Fruit fly (Drosophila melanogaster) whole organism, wandering third instar larva: ENCODE data around the gene Ifrd1.
A peak's percentile ranks its signal among the peaks of the same experiment; 100 is the strongest.

ENCODE experiments used
- Abd-B ChIP-seq: fragments of >200 bp; optimal IDR thresholded peaks from 2 replicates; lab custom pipeline; 2017; ENCODE audit warnings: missing biosample characterization, missing genetic modification characterization
- Dfd ChIP-seq: fragments of >200 bp; optimal IDR thresholded peaks from 2 replicates; lab custom pipeline; 2017; ENCODE audit warnings: missing biosample characterization, missing genetic modification characterization
- Hr78 ChIP-seq: fragments of >200 bp; optimal IDR thresholded peaks from 2 replicates; lab custom pipeline; 2017; ENCODE audit warnings: missing biosample characterization, missing genetic modification characterization
- Hr83 ChIP-seq: fragments of 200-300 bp; sonication (Bioruptor generic); optimal IDR thresholded peaks from 2 replicates; lab custom pipeline; 2016; ENCODE audit warnings: missing biosample characterization, mild to moderate bottlenecking, missing genetic modification characterization, moderate library complexity; ENCODE audit not compliant: poor library complexity, severe bottlenecking
- Mio ChIP-seq: sonication (Bioruptor generic); optimal IDR thresholded peaks from 2 replicates; lab custom pipeline; 2016; ENCODE audit warnings: missing biosample characterization, missing genetic modification characterization
- Myc ChIP-seq: fragments of >200 bp; optimal IDR thresholded peaks from 2 replicates; lab custom pipeline; 2017
- ey ChIP-seq: fragments of 200-800 bp; sonication (Bioruptor generic); optimal IDR thresholded peaks from 2 replicates; lab custom pipeline; 2016; ENCODE audit warnings: missing biosample characterization, missing genetic modification characterization
- h ChIP-seq: fragments of 200-800 bp; sonication (Bioruptor generic); optimal IDR thresholded peaks from 3 replicates; lab custom pipeline; 2016; ENCODE audit warnings: missing biosample characterization, mild to moderate bottlenecking, missing genetic modification characterization
- rgr ChIP-seq: fragments of 200-800 bp; sonication (Bioruptor generic); optimal IDR thresholded peaks from 3 replicates; lab custom pipeline; 2016; ENCODE audit warnings: missing biosample characterization, mild to moderate bottlenecking, missing genetic modification characterization
- usp ChIP-seq: fragments of >200 bp; optimal IDR thresholded peaks from 2 replicates; lab custom pipeline; 2017; ENCODE audit warnings: missing biosample characterization, missing genetic modification characterization
- woc ChIP-seq: sonication (Bioruptor generic); optimal IDR thresholded peaks from 2 replicates; lab custom pipeline; 2016; ENCODE audit warnings: missing biosample characterization, mild to moderate bottlenecking, missing genetic modification characterization

DNA sequence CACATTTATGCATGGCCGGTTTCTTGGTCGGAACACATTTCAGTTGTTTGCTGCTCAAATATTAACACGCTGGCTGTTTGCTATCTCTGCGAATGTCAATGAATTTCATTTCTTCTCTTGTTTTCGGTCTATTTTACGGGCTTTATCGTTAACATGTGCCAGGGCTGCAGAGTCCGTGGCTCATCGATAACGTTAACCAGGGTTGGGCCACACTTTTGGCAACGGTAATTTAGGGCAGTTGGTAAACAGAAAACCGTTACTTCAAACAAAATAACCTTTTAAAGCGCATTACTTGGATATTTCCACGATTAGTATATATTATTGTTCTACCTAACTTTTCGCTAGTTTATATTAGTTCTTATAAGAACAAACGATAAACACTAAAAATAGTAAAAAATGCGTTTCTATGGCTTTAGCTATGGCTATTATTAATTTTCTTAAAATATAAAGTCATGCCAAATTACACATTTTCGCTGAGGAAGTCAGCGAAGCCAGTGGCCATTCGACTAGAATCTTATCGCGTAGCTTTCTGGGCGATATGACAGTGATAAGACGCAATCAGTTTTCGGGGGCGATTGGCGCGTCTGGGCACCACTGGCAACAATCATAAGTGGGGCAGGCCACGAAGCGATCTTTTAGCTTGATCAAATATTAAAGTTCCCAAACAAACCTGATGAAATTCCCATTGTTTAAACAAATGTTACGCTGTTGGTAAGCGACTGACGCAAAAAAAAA lies 8.8 kb upstream of the Ifrd1 start:
- TF ChIP-seq ey: peak; percentile 54
- TF ChIP-seq Hr83: peak; percentile 87
- no peak for TF ChIP-seq Dfd (GFP tag; lab: Kevin White, UChicago)
- peak; percentile 80 for TF ChIP-seq h
- no peak for TF ChIP-seq usp (GFP tag; lab: Kevin White, UChicago)
- TF ChIP-seq Mio (GFP tag; lab: Kevin White, UChicago): no peak
- TF ChIP-seq woc (GFP tag; lab: Kevin White, UChicago): no peak
- TF ChIP-seq Myc (lab: Kevin White, UChicago): no peak
- no peak for TF ChIP-seq Hr78 (GFP tag; lab: Kevin White, UChicago)
- TF ChIP-seq rgr (GFP tag; lab: Kevin White, UChicago): peak; percentile 64
- no peak for TF ChIP-seq Abd-B (GFP tag; lab: Kevin White, UChicago)
